Fruit fly (Drosophila melanogaster): ENCODE measurements around the gene PolA2.

PolA2 gene

dm6 chr3R:27281811-27282131 is 42.8 kb downstream of the PolA2 start:
- TF ChIP-seq Hand (GFP tag; optimal IDR thresholded peaks at IDR 0.05): no peak
- no peak for TF ChIP-seq CG33213 (GFP tag; optimal IDR thresholded peaks at IDR 0.05)
- no peak for TF ChIP-seq shn (GFP tag; optimal IDR thresholded peaks at IDR 0.05)
- TF ChIP-seq CG2202 (tag; optimal IDR thresholded peaks at IDR 0.05): no peak
- no peak for TF ChIP-seq C15 (GFP tag; IDR thresholded peaks at IDR 0.05)
- no peak for TF ChIP-seq dimm (GFP tag; IDR thresholded peaks at IDR 0.05)
- TF ChIP-seq CG31388 (GFP tag; optimal IDR thresholded peaks at IDR 0.05): no peak
- TF ChIP-seq ranshi (GFP tag; IDR thresholded peaks at IDR 0.05): no peak
- TF ChIP-seq gfzf (GFP tag; optimal IDR thresholded peaks at IDR 0.05): peak; percentile 38
- no peak for TF ChIP-seq CG9727 (GFP tag; optimal IDR thresholded peaks at IDR 0.05)
- peak; percentile 47; the same call in 1 of the 3 replicates for TF ChIP-seq CG6791 (GFP tag; IDR thresholded peaks at IDR 0.05; ENCODE audit: partially characterized antibody)
- peak; percentile 12; the same call in 1 of the 2 replicates for TF ChIP-seq amos (GFP tag; IDR thresholded peaks at IDR 0.05; ENCODE audit: partially characterized antibody)
- TF ChIP-seq CG12744 (GFP tag; optimal IDR thresholded peaks at IDR 0.05): no peak
- no peak for TF ChIP-seq YL-1 (GFP tag; optimal IDR thresholded peaks at IDR 0.05)
- no peak for TF ChIP-seq repo (GFP tag; optimal IDR thresholded peaks at IDR 0.05)
- no peak for TF ChIP-seq CG15011 (GFP tag; optimal IDR thresholded peaks at IDR 0.05)
- 0 out of 3 replicates have a peak, but pooled peaks have one; percentile 6 for TF ChIP-seq CG2199 (GFP tag; IDR thresholded peaks at IDR 0.05)
- TF ChIP-seq CG10366 (GFP tag; IDR thresholded peaks at IDR 0.05): no peak
- TF ChIP-seq trh (GFP tag; optimal IDR thresholded peaks at IDR 0.05): no peak
- TF ChIP-seq CG3847 (GFP tag; IDR thresholded peaks at IDR 0.05): no peak
- no peak for TF ChIP-seq CG10565 (GFP tag; optimal IDR thresholded peaks at IDR 0.05)
- TF ChIP-seq CG18476 (GFP tag; optimal IDR thresholded peaks at IDR 0.05): no peak
- no peak for TF ChIP-seq seq (GFP tag; IDR thresholded peaks at IDR 0.05)
- TF ChIP-seq CG17385 (GFP tag; optimal IDR thresholded peaks at IDR 0.05): no peak
- TF ChIP-seq tx (GFP tag; optimal IDR thresholded peaks at IDR 0.05): no peak
- no peak for TF ChIP-seq CG12659 (GFP tag; optimal IDR thresholded peaks at IDR 0.05)
- peak; percentile 100 for TF ChIP-seq CG13894 (tag; optimal IDR thresholded peaks at IDR 0.05)
- no peak for TF ChIP-seq Fer3 (tag; optimal IDR thresholded peaks at IDR 0.05)
- TF ChIP-seq CG17802 (tag; optimal IDR thresholded peaks at IDR 0.05): no peak
- TF ChIP-seq CG4707 (GFP tag; optimal IDR thresholded peaks at IDR 0.05): no peak
- no peak for TF ChIP-seq CG3281 (GFP tag; optimal IDR thresholded peaks at IDR 0.05)
- TF ChIP-seq CG7745 (tag; optimal IDR thresholded peaks at IDR 0.05): no peak
- no peak for TF ChIP-seq Fer1 (GFP tag; optimal IDR thresholded peaks at IDR 0.05)
- TF ChIP-seq MESR4 (GFP tag; optimal IDR thresholded peaks at IDR 0.05): no peak
- TF ChIP-seq nerfin-2 (GFP tag; IDR thresholded peaks at IDR 0.05; ENCODE audit: partially characterized antibody): 0 out of 2 replicates have a peak, but pooled peaks have one; percentile 44
- TF ChIP-seq Atf3 (GFP tag; optimal IDR thresholded peaks at IDR 0.05): no peak
- no peak for TF ChIP-seq Antp (GFP tag; optimal IDR thresholded peaks at IDR 0.05)
- peak; percentile 31 for TF ChIP-seq CG12769 (tag; optimal IDR thresholded peaks at IDR 0.05)
- TF ChIP-seq Stat92E (GFP tag; optimal IDR thresholded peaks at IDR 0.05): no peak
- TF ChIP-seq CG11723 (GFP tag; optimal IDR thresholded peaks at IDR 0.05): no peak
- no peak for TF ChIP-seq Rx (GFP tag; IDR thresholded peaks at IDR 0.05)
- TF ChIP-seq exex (tag; optimal IDR thresholded peaks at IDR 0.05): peak; percentile 7
- peak; percentile 84 for TF ChIP-seq Deaf1 (tag; optimal IDR thresholded peaks at IDR 0.05)
- TF ChIP-seq NK7.1 (GFP tag; optimal IDR thresholded peaks at IDR 0.05): no peak
- no peak for TF ChIP-seq stwl (tag; optimal IDR thresholded peaks at IDR 0.05)
- no peak for TF ChIP-seq CG7839 (tag; optimal IDR thresholded peaks at IDR 0.05)
- TF ChIP-seq cg (GFP tag; optimal IDR thresholded peaks at IDR 0.05): peak; percentile 37
- TF ChIP-seq CG18619 (GFP tag; optimal IDR thresholded peaks at IDR 0.05): no peak
- 0 out of 3 replicates have a peak, but pooled peaks have one; percentile 43 for TF ChIP-seq Opbp (GFP tag; IDR thresholded peaks at IDR 0.05; ENCODE audit: partially characterized antibody)
- no peak for TF ChIP-seq dmrt11E (tag; optimal IDR thresholded peaks at IDR 0.05)
- TF ChIP-seq Dfd (GFP tag; optimal IDR thresholded peaks at IDR 0.05): no peak

Data from whole organism, embryonic.